Worm (Caenorhabditis elegans) whole organism, young adult: ENCODE measurements around the gene F19F10.14.

Source experiments
- F57C9.4 ChIP-seq: sonication (generic microtip); optimal IDR thresholded peaks from 2 replicates; lab custom pipeline; 2017; ENCODE audit warnings: mild to moderate bottlenecking, missing genetic modification characterization, missing compliant biosample characterization
- hmg-1.2 ChIP-seq: fragments of 200-800 bp; sonication (Bioruptor generic); IDR thresholded peaks from 2 replicates; pipeline ENCODE4 v1.3.6; 2022; ENCODE audit warnings: missing genetic modification reagents, missing genetic modification characterization, missing compliant biosample characterization
- madf-10 ChIP-seq: sonication (generic microtip); optimal IDR thresholded peaks from 2 replicates; lab custom pipeline; 2016; ENCODE audit warnings: mild to moderate bottlenecking, missing genetic modification characterization, missing compliant biosample characterization
- nfyb-1 ChIP-seq: fragments of 200-800 bp; sonication (Bioruptor generic); IDR thresholded peaks from 2 replicates; pipeline ENCODE4 v1.3.6; 2022; ENCODE audit warnings: missing genetic modification reagents, missing genetic modification characterization, missing compliant biosample characterization
- nhr-90 ChIP-seq: sonication (generic microtip); optimal IDR thresholded peaks from 2 replicates; lab custom pipeline; 2016; ENCODE audit warnings: missing genotype, mild to moderate bottlenecking, missing genetic modification characterization, missing compliant biosample characterization
- ztf-18 ChIP-seq: sonication (generic microtip); optimal IDR thresholded peaks from 2 replicates; lab custom pipeline; 2016; ENCODE audit warnings: missing genotype, mild to moderate bottlenecking, missing genetic modification characterization, missing compliant biosample characterization

ce11 chrV:7603404-7603803, 32.5 kb upstream of the F19F10.14 start, which contains the start of gene C50E3.11:
- TF ChIP-seq ztf-18 (tag; lab: Kevin White, UChicago) (no peak), nfyb-1 (GFP tag; lab: Robert Waterston, UW) (no peak), nhr-90 (no peak), hmg-1.2 (no peak), madf-10 (tag; lab: Kevin White, UChicago) (no peak), F57C9.4 (tag; lab: Kevin White, UChicago) (no peak)
